Fruit fly (Drosophila melanogaster): ENCODE results near the gene qua.

Gene qua

dm6 chr2L:17472582-17473524 is 24.2 kb downstream of the qua start, which contains the start of gene BicD (continued):
- TF ChIP-seq amos (GFP tag; IDR thresholded peaks at IDR 0.05; ENCODE audit: partially characterized antibody) (peak; percentile 62), Bgb (GFP tag; IDR thresholded peaks at IDR 0.05; ENCODE audit: partially characterized antibody) (peak; percentile 56), CG7963 (GFP tag; IDR thresholded peaks at IDR 0.05; ENCODE audit: partially characterized antibody) (0 out of 3 replicates have a peak, but pooled peaks have one; percentile 9), Spps (tag; optimal IDR thresholded peaks at IDR 0.05) (no peak), hkb (optimal IDR thresholded peaks at IDR 0.05) (no peak), hkb (GFP tag; IDR thresholded peaks at IDR 0.05) (peak; percentile 39), CG8924 (tag; optimal IDR thresholded peaks at IDR 0.05) (peak; percentile 24), odd (GFP tag; optimal IDR thresholded peaks at IDR 0.05) (peak; percentile 31), CG17829 (tag; optimal IDR thresholded peaks at IDR 0.05) (peak; percentile 68), exex (tag; optimal IDR thresholded peaks at IDR 0.05) (peak; percentile 94), CG9797 (GFP tag; optimal IDR thresholded peaks at IDR 0.05) (peak; percentile 80), chm (GFP tag; IDR thresholded peaks at IDR 0.05) (no peak), pros (GFP tag; optimal IDR thresholded peaks at IDR 0.05) (no peak), Fer3 (tag; optimal IDR thresholded peaks at IDR 0.05) (peak; percentile 5), CoRest (tag; optimal IDR thresholded peaks at IDR 0.05) (peak; percentile 58), CG17361 (GFP tag; IDR thresholded peaks at IDR 0.05) (0 out of 3 replicates have a peak, but pooled peaks have one; percentile 36), CG14860 (GFP tag; IDR thresholded peaks at IDR 0.05; ENCODE audit: partially characterized antibody) (peak; percentile 54), Jarid2 (GFP tag; optimal IDR thresholded peaks at IDR 0.05) (peak; percentile 65), cwo (GFP tag; optimal IDR thresholded peaks at IDR 0.05) (no peak), bigmax (GFP tag; optimal IDR thresholded peaks at IDR 0.05) (no peak), gem (tag; optimal IDR thresholded peaks at IDR 0.05) (no peak), ssp (GFP tag; IDR thresholded peaks at IDR 0.05) (peak; percentile 71), Optix (GFP tag; IDR thresholded peaks at IDR 0.05) (no peak), Vsx1 (GFP tag; optimal IDR thresholded peaks at IDR 0.05) (peak; percentile 75), D (optimal IDR thresholded peaks at IDR 0.05) (peak; percentile 46), D (GFP tag; optimal IDR thresholded peaks at IDR 0.05) (no peak), Sox100B (GFP tag; optimal IDR thresholded peaks at IDR 0.05) (no peak), Dbx (GFP tag; IDR thresholded peaks at IDR 0.05) (no peak), Usf (GFP tag; optimal IDR thresholded peaks at IDR 0.05) (no peak), nerfin-1 (tag; optimal IDR thresholded peaks at IDR 0.05) (peak; percentile 99), CG13424 (tag; optimal IDR thresholded peaks at IDR 0.05) (peak; percentile 4), tna (GFP tag; IDR thresholded peaks at IDR 0.05; ENCODE audit: partially characterized antibody) (no peak; the same call in 1 of the 2 replicates), CG16813 (GFP tag; IDR thresholded peaks at IDR 0.05; ENCODE audit: partially characterized antibody) (peak; percentile 66), CG2712 (tag; optimal IDR thresholded peaks at IDR 0.05) (peak; percentile 60), stwl (tag; optimal IDR thresholded peaks at IDR 0.05) (peak; percentile 79), Abd-B (GFP tag; optimal IDR thresholded peaks at IDR 0.05) (peak; percentile 39), CG8765 (GFP tag; IDR thresholded peaks at IDR 0.05) (no peak), CG7745 (tag; optimal IDR thresholded peaks at IDR 0.05) (peak; percentile 9), CG11695 (GFP tag; IDR thresholded peaks at IDR 0.05) (0 out of 3 replicates have a peak, but pooled peaks have one; percentile 15), Dad (GFP tag; optimal IDR thresholded peaks at IDR 0.05) (no peak), CG12659 (GFP tag; optimal IDR thresholded peaks at IDR 0.05) (peak; percentile 80), CG6254 (GFP tag; optimal IDR thresholded peaks at IDR 0.05) (peak; percentile 7), CG18262 (tag; optimal IDR thresholded peaks at IDR 0.05) (peak; percentile 11), Deaf1 (tag; optimal IDR thresholded peaks at IDR 0.05) (peak; percentile 34), sob (GFP tag; IDR thresholded peaks at IDR 0.05) (peak; percentile 26; the same call in 1 of the 2 replicates), Lpt (GFP tag; optimal IDR thresholded peaks at IDR 0.05) (no peak), BtbVII (GFP tag; optimal IDR thresholded peaks at IDR 0.05) (peak; percentile 36)
